Fruit fly (Drosophila melanogaster): ENCODE data around the gene shtd.
A peak's percentile ranks its signal among the peaks of the same experiment; 100 is the strongest.

The shtd gene

dm6 chrX:15462436-15462857, at the start of gene shtd, which contains the start of the genes CG6294 and CG6299:
Gene shtd, minus strand, starts transcription at chrX:15462441.
Gene CG6294, plus strand, starts transcription at chrX:15462722.
Gene CG6299, plus strand, starts transcription at chrX:15462722.
- TF ChIP-seq dsf (GFP tag; optimal IDR thresholded peaks at IDR 0.05; ENCODE audit: borderline replicate concordance) (no peak), sv (GFP tag; optimal IDR thresholded peaks at IDR 0.05) (peak; percentile 12), Jra (GFP tag; optimal IDR thresholded peaks at IDR 0.05) (no peak), N (GFP tag; optimal IDR thresholded peaks at IDR 0.05) (no peak), Vsx2 (GFP tag; optimal IDR thresholded peaks at IDR 0.05; ENCODE audit: partially characterized antibody) (peak; percentile 87), Dif (GFP tag; optimal IDR thresholded peaks at IDR 0.05; ENCODE audit: partially characterized antibody) (peak; percentile 67), Myc (optimal IDR thresholded peaks at IDR 0.05) (peak; percentile 71), Hnf4 (GFP tag; optimal IDR thresholded peaks at IDR 0.05) (no peak)

dm6 chrX:15511399-15511798, 49.2 kb upstream of the shtd start:
- TF ChIP-seq foxo (GFP tag; optimal IDR thresholded peaks at IDR 0.05) (peak in 1 of 2 experiments; percentile 68), sage (GFP tag; optimal IDR thresholded peaks at IDR 0.05) (peak; percentile 10), usp (GFP tag; optimal IDR thresholded peaks at IDR 0.05) (no peak), HLH106 (tag; optimal IDR thresholded peaks at IDR 0.05) (no peak), GATAd (GFP tag; optimal IDR thresholded peaks at IDR 0.05) (no peak), h (GFP tag; optimal IDR thresholded peaks at IDR 0.05) (peak; percentile 75), Rel (GFP tag; optimal IDR thresholded peaks at IDR 0.05) (no peak), Rel (tag; optimal IDR thresholded peaks at IDR 0.05) (no peak), dsf (GFP tag; optimal IDR thresholded peaks at IDR 0.05; ENCODE audit: borderline replicate concordance) (no peak), CG9705 (GFP tag; optimal IDR thresholded peaks at IDR 0.05) (no peak), Dif (GFP tag; optimal IDR thresholded peaks at IDR 0.05; ENCODE audit: partially characterized antibody) (no peak), rgr (GFP tag; optimal IDR thresholded peaks at IDR 0.05) (peak; percentile 52), ey (GFP tag; optimal IDR thresholded peaks at IDR 0.05) (peak; percentile 57), OdsH (GFP tag; optimal IDR thresholded peaks at IDR 0.05) (peak; percentile 50), Hr78 (GFP tag; optimal IDR thresholded peaks at IDR 0.05) (no peak), pan (optimal IDR thresholded peaks at IDR 0.05) (no peak), N (GFP tag; optimal IDR thresholded peaks at IDR 0.05) (peak; percentile 9), Vsx2 (GFP tag; optimal IDR thresholded peaks at IDR 0.05; ENCODE audit: partially characterized antibody) (no peak), Mio (GFP tag; optimal IDR thresholded peaks at IDR 0.05) (no peak), tai (GFP tag; optimal IDR thresholded peaks at IDR 0.05) (no peak), CrebA (GFP tag; optimal IDR thresholded peaks at IDR 0.05; ENCODE audit: borderline replicate concordance) (no peak), CG32264 (GFP tag; optimal IDR thresholded peaks at IDR 0.05) (no peak), Abd-B (GFP tag; optimal IDR thresholded peaks at IDR 0.05) (no peak), Myc (optimal IDR thresholded peaks at IDR 0.05) (peak; percentile 22), Sp1 (GFP tag; optimal IDR thresholded peaks at IDR 0.05) (peak; percentile 0), psq (GFP tag; optimal IDR thresholded peaks at IDR 0.05) (peak; percentile 48), Hnf4 (GFP tag; optimal IDR thresholded peaks at IDR 0.05) (no peak), Dfd (GFP tag; optimal IDR thresholded peaks at IDR 0.05) (no peak), br (GFP tag; optimal IDR thresholded peaks at IDR 0.05) (peak; percentile 35), dmrt93B (GFP tag; optimal IDR thresholded peaks at IDR 0.05) (no peak), lola (GFP tag; optimal IDR thresholded peaks at IDR 0.05) (no peak), brk (GFP tag; optimal IDR thresholded peaks at IDR 0.05) (no peak), fru (GFP tag; optimal IDR thresholded peaks at IDR 0.05) (peak; percentile 41), dl (GFP tag; optimal IDR thresholded peaks at IDR 0.05; ENCODE audit: insufficient read depth in 1 of 2, partially characterized antibody in 2 of 2) (no peak), Jra (GFP tag; optimal IDR thresholded peaks at IDR 0.05) (no peak), woc (GFP tag; optimal IDR thresholded peaks at IDR 0.05) (no peak), jim (GFP tag; optimal IDR thresholded peaks at IDR 0.05) (no peak), sv (GFP tag; optimal IDR thresholded peaks at IDR 0.05) (no peak), Hr83 (GFP tag; optimal IDR thresholded peaks at IDR 0.05; ENCODE audit: poor library complexity, severe bottlenecking) (no peak)

dm6 chrX:15502864-15503263, 40.6 kb upstream of the shtd start:
- no peak for TF ChIP-seq CrebA (GFP tag; optimal IDR thresholded peaks at IDR 0.05; ENCODE audit: borderline replicate concordance)
- TF ChIP-seq Rel (GFP tag; optimal IDR thresholded peaks at IDR 0.05), result no peak
- peak; percentile 48 for TF ChIP-seq Rel (tag; optimal IDR thresholded peaks at IDR 0.05)

All from whole organism, wandering third instar larva.